Fruit fly (Drosophila melanogaster) whole organism, embryonic: ENCODE measurements around the gene CG45073.

Experiments used
- Abd-B ChIP-seq: fragments of 200-800 bp; sonication (Bioruptor generic); optimal IDR thresholded peaks from 2 replicates; lab custom pipeline; 2018; ENCODE audit warnings: missing biosample characterization, mild to moderate bottlenecking, missing genetic modification characterization, moderate library complexity
- Ada2b ChIP-seq: fragments of 200-800 bp; sonication (Bioruptor generic); IDR thresholded peaks from 2 replicates; pipeline ENCODE4 v1.3.6; 2022; ENCODE audit warnings: missing biosample characterization, missing genetic modification characterization
- Bdp1 ChIP-seq: fragments of 200-800 bp; sonication (Bioruptor generic); optimal IDR thresholded peaks from 3 replicates; lab custom pipeline; 2016; ENCODE audit warnings: missing biosample characterization, missing genetic modification characterization
- Bgb ChIP-seq: fragments of 200-800 bp; sonication (Bioruptor generic); IDR thresholded peaks from 2 replicates; pipeline ENCODE4 v1.3.6; 2022; ENCODE audit warnings: missing biosample characterization, missing genetic modification characterization; ENCODE audit not compliant: partially characterized antibody
- CG11723 ChIP-seq: fragments of 200-800 bp; sonication (Bioruptor generic); optimal IDR thresholded peaks from 2 replicates; lab custom pipeline; 2017; ENCODE audit warnings: missing biosample characterization, mild to moderate bottlenecking, missing genetic modification characterization
- CG12155 ChIP-seq: fragments of 200-800 bp; sonication (Bioruptor generic); optimal IDR thresholded peaks from 3 replicates; lab custom pipeline; 2016; ENCODE audit warnings: missing biosample characterization, missing genetic modification characterization
- CG17328 ChIP-seq: fragments of 200-800 bp; sonication (Bioruptor generic); IDR thresholded peaks from 2 replicates; pipeline ENCODE4 v1.3.6; 2022; ENCODE audit warnings: missing biosample characterization, missing genetic modification characterization
- CG18262 ChIP-seq: fragments of 200-800 bp; optimal IDR thresholded peaks from 3 replicates; lab custom pipeline; 2019; ENCODE audit warnings: missing biosample characterization, mild to moderate bottlenecking, missing genetic modification characterization, moderate library complexity
- CG1832 ChIP-seq: fragments of 200-800 bp; sonication (Bioruptor generic); optimal IDR thresholded peaks from 2 replicates; lab custom pipeline; 2017; ENCODE audit warnings: missing biosample characterization, mild to moderate bottlenecking, missing genetic modification characterization, inconsistent platforms
- CG31224 ChIP-seq: fragments of 200-800 bp; sonication (Bioruptor generic); IDR thresholded peaks from 2 replicates; pipeline ENCODE4 v1.3.6; 2022; ENCODE audit warnings: missing biosample characterization, missing genetic modification characterization
- CG3995 ChIP-seq: fragments of 200-800 bp; sonication (Bioruptor generic); optimal IDR thresholded peaks from 3 replicates; lab custom pipeline; 2016; ENCODE audit warnings: missing biosample characterization, missing genetic modification characterization
- CG5953 ChIP-seq: fragments of 200-800 bp; sonication (Bioruptor generic); IDR thresholded peaks from 2 replicates; pipeline ENCODE4 v1.3.6; 2022; ENCODE audit warnings: missing biosample characterization, missing genetic modification characterization
- CG6272 ChIP-seq: fragments of 200-800 bp; sonication (Bioruptor generic); IDR thresholded peaks from 2 replicates; pipeline ENCODE4 v1.3.6; 2022; ENCODE audit warnings: missing biosample characterization, missing genetic modification characterization
- CG7963 ChIP-seq: fragments of 200-800 bp; sonication (Bioruptor generic); IDR thresholded peaks from 3 replicates; pipeline ENCODE4 v1.3.6; 2022; ENCODE audit warnings: missing biosample characterization, missing genetic modification characterization; ENCODE audit not compliant: partially characterized antibody
- CG8089 ChIP-seq: fragments of 200-800 bp; sonication (Bioruptor generic); optimal IDR thresholded peaks from 3 replicates; lab custom pipeline; 2016; ENCODE audit warnings: missing biosample characterization, missing genetic modification characterization
- CG9932 ChIP-seq: fragments of 200-800 bp; sonication (Bioruptor generic); IDR thresholded peaks from 2 replicates; pipeline ENCODE4 v1.3.6; 2022; ENCODE audit warnings: missing biosample characterization, missing genetic modification characterization
- D ChIP-seq, 2 experiments: fragments of 200-800 bp in 1 of 2; fragments of >200 bp in 1 of 2; sonication (Bioruptor generic) in 1 of 2; optimal IDR thresholded peaks; 2 replicates in 1 of 2; 3 replicates in 1 of 2; lab custom pipeline; 2017; ENCODE audit warnings: mild to moderate bottlenecking in 1 of 2, missing biosample characterization in 1 of 2, missing genetic modification characterization in 1 of 2, missing genetic modification reagents in 1 of 2
- Deaf1 ChIP-seq: fragments of 200-800 bp; optimal IDR thresholded peaks from 3 replicates; lab custom pipeline; 2019; ENCODE audit warnings: missing biosample characterization, mild to moderate bottlenecking, missing genetic modification characterization, moderate library complexity
- Drgx ChIP-seq: fragments of 200-800 bp; sonication (Bioruptor generic); IDR thresholded peaks from 2 replicates; pipeline ENCODE4 v1.3.6; 2022; ENCODE audit warnings: missing biosample characterization, missing genetic modification characterization
- GATAe ChIP-seq: fragments of 200-800 bp; sonication (Bioruptor generic); conservative IDR thresholded peaks from 2 replicates; pipeline ENCODE4 v1.3.6; 2022; ENCODE audit warnings: missing biosample characterization, missing genetic modification characterization
- Hr39 ChIP-seq: fragments of >200 bp; optimal IDR thresholded peaks from 2 replicates; lab custom pipeline; 2017
- Meics ChIP-seq: fragments of 200-800 bp; sonication (Bioruptor generic); optimal IDR thresholded peaks from 2 replicates; lab custom pipeline; 2017; ENCODE audit warnings: missing biosample characterization, mild to moderate bottlenecking, missing genetic modification characterization
- Nf-YB ChIP-seq: fragments of 200-800 bp; sonication (Bioruptor generic); optimal IDR thresholded peaks from 3 replicates; lab custom pipeline; 2019; ENCODE audit warnings: missing biosample characterization, mild to moderate bottlenecking, missing genetic modification characterization, moderate library complexity
- Optix ChIP-seq: fragments of 200-800 bp; sonication (Bioruptor generic); IDR thresholded peaks from 3 replicates; pipeline ENCODE4 v1.3.6; 2022; ENCODE audit warnings: missing biosample characterization, missing genetic modification characterization
- Sin3A ChIP-seq: fragments of >200 bp; optimal IDR thresholded peaks from 2 replicates; lab custom pipeline; 2018
- TFAM ChIP-seq: fragments of 200-800 bp; sonication (Bioruptor generic); optimal IDR thresholded peaks from 2 replicates; lab custom pipeline; 2017; ENCODE audit warnings: missing biosample characterization, missing genetic modification characterization, inconsistent platforms
- ap ChIP-seq: fragments of 200-800 bp; sonication (Bioruptor generic); IDR thresholded peaks from 2 replicates; pipeline ENCODE4 v1.3.6; 2022; ENCODE audit warnings: missing biosample characterization, missing genetic modification characterization
- ara ChIP-seq: fragments of 200-800 bp; sonication (Bioruptor generic); IDR thresholded peaks from 2 replicates; pipeline ENCODE4 v1.3.6; 2022; ENCODE audit warnings: missing biosample characterization, missing genetic modification characterization
- chif ChIP-seq, 2 experiments: fragments of 200-800 bp; sonication (Bioruptor generic); optimal IDR thresholded peaks; 3 replicates each; lab custom pipeline; 2016; ENCODE audit warnings: missing biosample characterization in 2 of 2, missing genetic modification characterization in 2 of 2
- cwo ChIP-seq: fragments of 200-800 bp; sonication (Bioruptor generic); optimal IDR thresholded peaks from 3 replicates; lab custom pipeline; 2017; ENCODE audit warnings: missing biosample characterization, missing genetic modification characterization, mild to moderate bottlenecking, moderate library complexity, missing genetic modification reagents
- dmrt11E ChIP-seq: fragments of 200-800 bp; sonication (Bioruptor generic); optimal IDR thresholded peaks from 3 replicates; lab custom pipeline; 2018; ENCODE audit warnings: missing biosample characterization, mild to moderate bottlenecking, missing genetic modification characterization, moderate library complexity
- esg ChIP-seq: fragments of 200-800 bp; sonication (Bioruptor generic); conservative IDR thresholded peaks from 2 replicates; pipeline ENCODE4 v1.3.6; 2022; ENCODE audit warnings: missing biosample characterization, missing genetic modification characterization
- gt ChIP-seq: fragments of 200-800 bp; sonication (Bioruptor generic); IDR thresholded peaks from 2 replicates; pipeline ENCODE4 v1.3.6; 2022; ENCODE audit warnings: missing biosample characterization, missing genetic modification characterization
- hb ChIP-seq: fragments of 200-800 bp; sonication (Bioruptor generic); IDR thresholded peaks from 3 replicates; pipeline ENCODE4 v1.3.6; 2022; ENCODE audit warnings: missing biosample characterization, missing genetic modification characterization; ENCODE audit not compliant: partially characterized antibody
- inv ChIP-seq: fragments of 200-800 bp; sonication (Bioruptor generic); IDR thresholded peaks from 2 replicates; pipeline ENCODE4 v1.3.6; 2022; ENCODE audit warnings: missing biosample characterization, missing genetic modification characterization; ENCODE audit not compliant: partially characterized antibody
- jigr1 ChIP-seq: fragments of 200-800 bp; sonication (Bioruptor generic); IDR thresholded peaks from 3 replicates; pipeline ENCODE4 v1.3.6; 2022; ENCODE audit warnings: missing biosample characterization, missing genetic modification characterization
- jing ChIP-seq: fragments of 200-800 bp; sonication (Bioruptor generic); optimal IDR thresholded peaks from 2 replicates; lab custom pipeline; 2018; ENCODE audit warnings: missing biosample characterization, mild to moderate bottlenecking, missing genetic modification characterization
- lab ChIP-seq: fragments of 200-800 bp; sonication (Bioruptor generic); optimal IDR thresholded peaks from 3 replicates; lab custom pipeline; 2017; ENCODE audit warnings: missing biosample characterization, missing genetic modification characterization, mild to moderate bottlenecking, moderate library complexity, missing genetic modification reagents
- luna ChIP-seq: fragments of 200-800 bp; sonication (Bioruptor generic); optimal IDR thresholded peaks from 2 replicates; lab custom pipeline; 2016; ENCODE audit warnings: missing biosample characterization, missing genetic modification characterization
- mirr ChIP-seq: fragments of 200-800 bp; sonication (Bioruptor generic); optimal IDR thresholded peaks from 3 replicates; lab custom pipeline; 2018; ENCODE audit warnings: missing biosample characterization, mild to moderate bottlenecking, missing genetic modification characterization
- psq ChIP-seq: fragments of 200-800 bp; sonication (Bioruptor generic); optimal IDR thresholded peaks from 2 replicates; lab custom pipeline; 2017; ENCODE audit warnings: missing biosample characterization, missing genetic modification characterization
- rib ChIP-seq: fragments of 200-800 bp; sonication (Bioruptor generic); IDR thresholded peaks from 2 replicates; pipeline ENCODE4 v1.3.6; 2022; ENCODE audit warnings: missing biosample characterization, missing genetic modification characterization
- ro ChIP-seq: fragments of 200-800 bp; sonication (Bioruptor generic); IDR thresholded peaks from 2 replicates; pipeline ENCODE4 v1.3.6; 2022; ENCODE audit warnings: missing biosample characterization, missing genetic modification characterization
- scrt ChIP-seq: fragments of 200-800 bp; sonication (Bioruptor generic); optimal IDR thresholded peaks from 2 replicates; lab custom pipeline; 2018; ENCODE audit warnings: missing biosample characterization, mild to moderate bottlenecking, missing genetic modification characterization, moderate library complexity
- sd ChIP-seq: fragments of 200-800 bp; sonication (Bioruptor generic); optimal IDR thresholded peaks from 3 replicates; lab custom pipeline; 2018; ENCODE audit warnings: missing biosample characterization, mild to moderate bottlenecking, missing genetic modification characterization, moderate library complexity
- slou ChIP-seq: fragments of 200-800 bp; sonication (Bioruptor generic); optimal IDR thresholded peaks from 3 replicates; lab custom pipeline; 2016; ENCODE audit warnings: missing biosample characterization, missing genetic modification characterization
- sr ChIP-seq: fragments of 200-800 bp; sonication (Bioruptor generic); IDR thresholded peaks from 3 replicates; pipeline ENCODE4 v1.3.6; 2022; ENCODE audit warnings: missing biosample characterization, missing genetic modification characterization
- tup ChIP-seq: fragments of 200-800 bp; sonication (Bioruptor generic); optimal IDR thresholded peaks from 2 replicates; lab custom pipeline; 2016; ENCODE audit warnings: missing biosample characterization, mild to moderate bottlenecking, missing genetic modification characterization, moderate library complexity
- wek ChIP-seq: fragments of 200-800 bp; sonication (Bioruptor generic); optimal IDR thresholded peaks from 3 replicates; lab custom pipeline; 2018; ENCODE audit warnings: missing biosample characterization, mild to moderate bottlenecking, missing genetic modification characterization, moderate library complexity
- yki ChIP-seq: fragments of >200 bp; optimal IDR thresholded peaks from 3 replicates; lab custom pipeline; 2018

Gene CG45073

DNA sequence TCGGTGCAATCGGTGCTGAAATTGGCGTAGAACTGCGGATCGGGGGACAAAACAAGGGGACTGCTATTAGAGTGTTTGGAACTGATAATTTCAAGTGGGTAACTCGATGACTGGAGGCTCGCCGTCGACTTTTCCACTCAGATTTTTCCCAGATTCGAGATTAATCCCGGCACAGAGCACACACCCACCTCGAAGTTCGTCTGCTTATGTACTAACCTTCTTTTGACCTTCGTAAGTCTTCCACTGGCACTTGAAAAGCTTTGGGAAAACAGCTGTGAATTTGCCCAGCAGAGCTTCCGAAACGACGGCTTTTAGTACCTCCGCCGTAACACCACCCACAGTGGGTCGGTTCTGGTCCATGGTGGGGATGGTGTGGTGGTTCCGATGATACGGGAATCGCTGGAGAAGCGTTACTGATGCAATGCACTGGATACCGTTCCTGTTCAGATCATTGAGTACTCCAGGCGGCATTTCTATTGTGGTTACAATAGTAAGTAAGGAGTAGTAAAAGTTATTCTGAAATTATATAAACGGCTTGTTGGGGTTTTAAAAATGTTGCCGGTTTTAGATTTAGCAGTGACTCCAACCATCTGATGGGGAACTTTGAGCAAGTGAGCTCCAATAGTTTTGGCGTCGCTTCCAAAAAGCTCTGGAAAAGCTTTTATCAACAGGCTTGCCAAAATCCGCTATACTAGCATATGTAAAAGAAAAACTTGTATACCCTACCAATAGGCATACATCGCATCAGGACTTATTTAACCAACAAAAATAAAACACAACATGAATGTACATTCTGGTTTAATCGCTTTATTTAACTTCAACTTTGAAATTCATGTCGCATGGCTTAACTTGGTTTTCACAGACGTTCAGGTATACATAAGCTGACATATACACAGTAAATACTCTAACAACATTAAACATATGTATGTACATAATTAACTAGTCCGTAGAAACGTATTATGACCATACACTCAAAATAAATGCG lies 9.8 kb upstream of the CG45073 start, which contains the start of gene Tpi (continued):
- TF ChIP-seq inv = no peak
- TF ChIP-seq gt (GFP tag; lab: Robert Waterston, UW) = no peak
- no peak for TF ChIP-seq yki (lab: Kevin White, UChicago)
- TF ChIP-seq CG17328 = 0 out of 2 replicates have a peak, but pooled peaks have one; percentile 16
- TF ChIP-seq ro (GFP tag; lab: Robert Waterston, UW) = no peak
- no peak for TF ChIP-seq Deaf1 (tag; lab: Kevin White, UChicago)
- no peak for TF ChIP-seq CG7963
- no peak for TF ChIP-seq CG11723 (GFP tag; lab: Kevin White, UChicago)
- TF ChIP-seq GATAe = no peak
- no peak for TF ChIP-seq dmrt11E (tag; lab: Kevin White, UChicago)
- TF ChIP-seq D (optimal IDR thresholded peaks at IDR 0.05; lab: Kevin White, UChicago) = no peak
- TF ChIP-seq D (GFP tag; optimal IDR thresholded peaks at IDR 0.05; lab: Kevin White, UChicago) = no peak
- TF ChIP-seq CG18262 (tag; lab: Kevin White, UChicago) = no peak
- no peak for TF ChIP-seq chif (GFP tag; optimal IDR thresholded peaks at IDR 0.05; lab: Kevin White, UChicago)
- TF ChIP-seq Meics = peak; percentile 8
- no peak for TF ChIP-seq Bdp1 (GFP tag; lab: Kevin White, UChicago)
- TF ChIP-seq mirr (GFP tag; lab: Kevin White, UChicago) = no peak
- TF ChIP-seq CG6272 (GFP tag; lab: Robert Waterston, UW) = no peak
- TF ChIP-seq CG12155 = peak; percentile 1
- TF ChIP-seq lab = peak; percentile 46
- TF ChIP-seq CG8089 (GFP tag; lab: Kevin White, UChicago) = no peak
- TF ChIP-seq tup (GFP tag; lab: Kevin White, UChicago) = no peak
- TF ChIP-seq Hr39 = no peak
- TF ChIP-seq wek (GFP tag; lab: Kevin White, UChicago) = no peak
- TF ChIP-seq Ada2b = no peak; the same call in 1 of the 2 replicates
- no peak for TF ChIP-seq sd (tag; lab: Kevin White, UChicago)
- TF ChIP-seq rib (GFP tag; lab: Robert Waterston, UW) = no peak
- no peak for TF ChIP-seq Drgx (GFP tag; lab: Robert Waterston, UW)
- TF ChIP-seq CG9932 (GFP tag; lab: Robert Waterston, UW) = peak; percentile 51
- no peak for TF ChIP-seq jing (GFP tag; lab: Kevin White, UChicago)
- TF ChIP-seq TFAM (GFP tag; lab: Kevin White, UChicago) = no peak
- TF ChIP-seq scrt (GFP tag; lab: Kevin White, UChicago) = no peak
- TF ChIP-seq psq = no peak
- no peak for TF ChIP-seq cwo (GFP tag; lab: Kevin White, UChicago)
- no peak for TF ChIP-seq ara (GFP tag; lab: Robert Waterston, UW)
- no peak for TF ChIP-seq CG3995
- no peak; the same call in 1 of the 2 replicates for TF ChIP-seq Bgb (GFP tag; lab: Robert Waterston, UW)
- no peak for TF ChIP-seq Sin3A (lab: Kevin White, UChicago)
- TF ChIP-seq Nf-YB = no peak
- no peak for TF ChIP-seq CG5953
- no peak for TF ChIP-seq CG1832 (GFP tag; lab: Kevin White, UChicago)
- TF ChIP-seq Abd-B (GFP tag; lab: Kevin White, UChicago) = no peak
- no peak for TF ChIP-seq esg (GFP tag; lab: Robert Waterston, UW)
- TF ChIP-seq luna = no peak
- no peak for TF ChIP-seq hb (GFP tag; lab: Robert Waterston, UW)
- TF ChIP-seq jigr1 = no peak
- TF ChIP-seq slou (GFP tag; lab: Kevin White, UChicago) = no peak
- TF ChIP-seq sr = peak; percentile 59; the same call in 1 of the 3 replicates
- TF ChIP-seq Optix (GFP tag; lab: Robert Waterston, UW) = no peak
- TF ChIP-seq ap (GFP tag; lab: Robert Waterston, UW) = no peak
- TF ChIP-seq CG31224 = no peak
